Worm (Caenorhabditis elegans) whole organism, mixed stage, embryonic: ENCODE data around the gene rpb-11.

Source experiments
- ceh-39 ChIP-seq: fragments of 150-350 bp; optimal IDR thresholded peaks from 2 replicates; lab custom pipeline; 2014; ENCODE audit warnings: missing biosample characterization, missing genetic modification characterization
- ces-1 ChIP-seq: fragments of 150-350 bp; optimal IDR thresholded peaks from 2 replicates; lab custom pipeline; 2014; ENCODE audit warnings: missing biosample characterization, missing genetic modification reagents, missing genetic modification characterization
- elt-1 ChIP-seq: sonication (generic microtip); optimal IDR thresholded peaks from 2 replicates; lab custom pipeline; 2017; ENCODE audit warnings: missing genetic modification characterization, mild to moderate bottlenecking, missing compliant biosample characterization, antibody characterized with exemption, moderate library complexity, borderline replicate concordance; ENCODE audit not compliant: insufficient read depth
- lin-13 ChIP-seq: fragments of 150-350 bp; optimal IDR thresholded peaks from 2 replicates; lab custom pipeline; 2014; ENCODE audit warnings: missing biosample characterization, missing genetic modification characterization
- mls-2 ChIP-seq: sonication (generic microtip); optimal IDR thresholded peaks from 2 replicates; lab custom pipeline; 2016; ENCODE audit warnings: mild to moderate bottlenecking, missing genetic modification characterization, moderate library complexity, missing compliant biosample characterization
- nhr-237 ChIP-seq: fragments of 150-350 bp; optimal IDR thresholded peaks from 2 replicates; lab custom pipeline; 2014; ENCODE audit warnings: missing biosample characterization, missing genetic modification characterization
- nhr-28 ChIP-seq: fragments of 150-350 bp; optimal IDR thresholded peaks from 2 replicates; lab custom pipeline; 2014; ENCODE audit warnings: missing biosample characterization, missing genetic modification characterization
- nhr-76 ChIP-seq: sonication (generic microtip); optimal IDR thresholded peaks from 2 replicates; lab custom pipeline; 2017; ENCODE audit warnings: missing biosample characterization, missing genetic modification characterization
- pha-4 ChIP-seq: fragments of 150-350 bp; optimal IDR thresholded peaks from 2 replicates; lab custom pipeline; 2018; ENCODE audit warnings: missing biosample characterization, missing genetic modification reagents, missing genetic modification characterization
- sem-2 ChIP-seq: fragments of 200-800 bp; sonication (Bioruptor generic); optimal IDR thresholded peaks from 2 replicates; lab custom pipeline; 2018; ENCODE audit warnings: mild to moderate bottlenecking, missing genetic modification characterization, missing compliant biosample characterization
- sptf-1 ChIP-seq: sonication (generic microtip); optimal IDR thresholded peaks from 2 replicates; lab custom pipeline; 2017; ENCODE audit warnings: mild to moderate bottlenecking, missing genetic modification characterization, moderate library complexity, missing compliant biosample characterization
- unc-62 ChIP-seq: fragments of 150-350 bp; optimal IDR thresholded peaks from 2 replicates; lab custom pipeline; 2014; ENCODE audit warnings: missing biosample characterization, missing genetic modification reagents, missing genetic modification characterization
- ztf-11 ChIP-seq: fragments of 150-350 bp; optimal IDR thresholded peaks from 2 replicates; lab custom pipeline; 2014; ENCODE audit warnings: missing biosample characterization, missing genetic modification characterization

ce11 chrII:14044199-14044598 lies 15.7 kb upstream of the rpb-11 start:
- no peak for TF ChIP-seq ces-1 (GFP tag; lab: Kevin White, UChicago)
- TF ChIP-seq nhr-237 (tag; lab: Kevin White, UChicago), result no peak
- TF ChIP-seq lin-13 (tag; lab: Kevin White, UChicago), result no peak
- TF ChIP-seq sptf-1 (tag; lab: Kevin White, UChicago), result no peak
- TF ChIP-seq nhr-76 (tag; lab: Kevin White, UChicago), result no peak
- no peak for TF ChIP-seq ztf-11
- no peak for TF ChIP-seq mls-2 (tag; lab: Kevin White, UChicago)
- no peak for TF ChIP-seq pha-4
- no peak for TF ChIP-seq elt-1 (tag; lab: Kevin White, UChicago)
- TF ChIP-seq unc-62, result no peak
- no peak for TF ChIP-seq ceh-39
- TF ChIP-seq nhr-28, result no peak
- TF ChIP-seq sem-2 (GFP tag; lab: Kevin White, UChicago), result no peak
